Worm (Caenorhabditis elegans) whole organism, L3 larva: ENCODE measurements around the gene gem-1.

Experiments used
- R02D3.7 ChIP-seq: fragments of 150-350 bp; optimal IDR thresholded peaks from 2 replicates; lab custom pipeline; 2014; ENCODE audit warnings: missing biosample characterization, missing genetic modification characterization
- ZK546.5 ChIP-seq: sonication (generic microtip); optimal IDR thresholded peaks from 2 replicates; lab custom pipeline; 2017; ENCODE audit warnings: missing biosample characterization, missing genetic modification characterization
- aly-2 ChIP-seq: fragments of 150-350 bp; optimal IDR thresholded peaks from 2 replicates; lab custom pipeline; 2014; ENCODE audit warnings: missing biosample characterization, missing genetic modification characterization
- ama-1 ChIP-seq: fragments of 150-350 bp; optimal IDR thresholded peaks from 2 replicates; lab custom pipeline; 2018
- ceh-16 ChIP-seq: sonication (generic microtip); optimal IDR thresholded peaks from 2 replicates; lab custom pipeline; 2017; ENCODE audit warnings: missing biosample characterization, missing genetic modification characterization
- ceh-28 ChIP-seq: fragments of 150-350 bp; optimal IDR thresholded peaks from 2 replicates; lab custom pipeline; 2014; ENCODE audit warnings: missing biosample characterization, missing genetic modification reagents, missing genetic modification characterization
- ceh-82 ChIP-seq: fragments of 150-350 bp; optimal IDR thresholded peaks from 2 replicates; lab custom pipeline; 2014; ENCODE audit warnings: missing biosample characterization, missing genetic modification characterization
- ceh-9 ChIP-seq: sonication (generic microtip); optimal IDR thresholded peaks from 2 replicates; lab custom pipeline; 2018; ENCODE audit warnings: missing biosample characterization, missing genetic modification characterization
- daf-12 ChIP-seq: fragments of 150-350 bp; optimal IDR thresholded peaks from 2 replicates; lab custom pipeline; 2014; ENCODE audit warnings: missing biosample characterization, missing genetic modification reagents, missing genetic modification characterization
- egl-5 ChIP-seq: fragments of 150-350 bp; optimal IDR thresholded peaks from 2 replicates; lab custom pipeline; 2017; ENCODE audit warnings: missing biosample characterization, missing genetic modification reagents, missing genetic modification characterization, inconsistent platforms
- elt-1 ChIP-seq: fragments of 150-350 bp; optimal IDR thresholded peaks from 2 replicates; lab custom pipeline; 2014; ENCODE audit warnings: missing biosample characterization, missing genetic modification characterization
- elt-2 ChIP-seq: sonication (generic microtip); optimal IDR thresholded peaks from 2 replicates; lab custom pipeline; 2016; ENCODE audit warnings: missing genetic modification reagents, mild to moderate bottlenecking, missing genetic modification characterization, missing compliant biosample characterization
- elt-3 ChIP-seq, 3 experiments: fragments of 150-350 bp in 1 of 3; sonication (generic microtip) in 2 of 3; optimal IDR thresholded peaks; 2 replicates in 2 of 3; 4 replicates in 1 of 3; lab custom pipeline; 2014 to 2017; ENCODE audit warnings: missing biosample characterization in 3 of 3, missing genetic modification characterization in 3 of 3
- jun-1 ChIP-seq: fragments of 150-350 bp; optimal IDR thresholded peaks from 2 replicates; lab custom pipeline; 2014; ENCODE audit warnings: missing biosample characterization, missing genetic modification reagents, missing genetic modification characterization
- lin-15B ChIP-seq: fragments of 150-350 bp; optimal IDR thresholded peaks from 2 replicates; lab custom pipeline; 2014; ENCODE audit warnings: missing biosample characterization, missing genetic modification characterization
- lin-39 ChIP-seq: fragments of 150-350 bp; optimal IDR thresholded peaks from 2 replicates; lab custom pipeline; 2018; ENCODE audit warnings: missing biosample characterization, missing genetic modification reagents, missing genetic modification characterization
- lsy-12 ChIP-seq: sonication (generic microtip); optimal IDR thresholded peaks from 2 replicates; lab custom pipeline; 2016; ENCODE audit warnings: mild to moderate bottlenecking, missing genetic modification characterization, missing compliant biosample characterization
- mdl-1 ChIP-seq: fragments of 150-350 bp; optimal IDR thresholded peaks from 2 replicates; lab custom pipeline; 2014; ENCODE audit warnings: missing biosample characterization, missing genetic modification characterization
- mml-1 ChIP-seq: fragments of 150-350 bp; sonication (generic microtip); optimal IDR thresholded peaks from 3 replicates; lab custom pipeline; 2014; ENCODE audit warnings: missing biosample characterization, missing genetic modification characterization
- nfya-1 ChIP-seq: sonication (generic microtip); optimal IDR thresholded peaks from 2 replicates; lab custom pipeline; 2017; ENCODE audit warnings: missing genetic modification characterization, mild to moderate bottlenecking, missing compliant biosample characterization, antibody characterized with exemption, moderate library complexity; ENCODE audit not compliant: insufficient read depth
- nhr-11 ChIP-seq: fragments of 150-350 bp; optimal IDR thresholded peaks from 2 replicates; lab custom pipeline; 2014; ENCODE audit warnings: missing biosample characterization, missing genetic modification characterization
- nhr-12 ChIP-seq: fragments of 150-350 bp; optimal IDR thresholded peaks from 2 replicates; lab custom pipeline; 2014; ENCODE audit warnings: missing biosample characterization, missing genetic modification characterization
- nhr-23 ChIP-seq: fragments of 150-350 bp; optimal IDR thresholded peaks from 2 replicates; lab custom pipeline; 2014; ENCODE audit warnings: missing biosample characterization, missing genetic modification reagents, missing genetic modification characterization
- nhr-237 ChIP-seq: fragments of 150-350 bp; optimal IDR thresholded peaks from 2 replicates; lab custom pipeline; 2014; ENCODE audit warnings: missing biosample characterization, missing genetic modification characterization
- nhr-25 ChIP-seq: sonication (generic microtip); optimal IDR thresholded peaks from 2 replicates; lab custom pipeline; 2017; ENCODE audit warnings: missing biosample characterization, missing genetic modification characterization
- nhr-28 ChIP-seq: fragments of 150-350 bp; optimal IDR thresholded peaks from 2 replicates; lab custom pipeline; 2014; ENCODE audit warnings: missing biosample characterization, missing genetic modification characterization
- nhr-43 ChIP-seq: sonication (generic microtip); optimal IDR thresholded peaks from 2 replicates; lab custom pipeline; 2016; ENCODE audit warnings: mild to moderate bottlenecking, missing genetic modification characterization, missing compliant biosample characterization; ENCODE audit not compliant: poor library complexity, severe bottlenecking
- nhr-67 ChIP-seq: fragments of 150-350 bp; optimal IDR thresholded peaks from 2 replicates; lab custom pipeline; 2014; ENCODE audit warnings: missing biosample characterization, missing genetic modification characterization
- nhr-76 ChIP-seq: fragments of 150-350 bp; sonication (generic microtip); optimal IDR thresholded peaks from 5 replicates; lab custom pipeline; 2014; ENCODE audit warnings: missing biosample characterization, missing genetic modification characterization
- nhr-77 ChIP-seq: fragments of 150-350 bp; optimal IDR thresholded peaks from 2 replicates; lab custom pipeline; 2014; ENCODE audit warnings: missing biosample characterization, missing genetic modification characterization
- pha-4 ChIP-seq: fragments of 150-350 bp; optimal IDR thresholded peaks from 2 replicates; lab custom pipeline; 2014; ENCODE audit warnings: missing biosample characterization, missing genetic modification reagents, missing genetic modification characterization
- pqm-1 ChIP-seq: fragments of 150-350 bp; optimal IDR thresholded peaks from 2 replicates; lab custom pipeline; 2017; ENCODE audit warnings: missing biosample characterization, missing genetic modification characterization, inconsistent platforms
- sea-2 ChIP-seq: fragments of 150-350 bp; sonication (generic microtip); optimal IDR thresholded peaks from 4 replicates; lab custom pipeline; 2014; ENCODE audit warnings: missing biosample characterization, missing genetic modification reagents, missing genetic modification characterization
- skn-1 ChIP-seq: fragments of 150-350 bp; optimal IDR thresholded peaks from 2 replicates; lab custom pipeline; 2014; ENCODE audit warnings: missing biosample characterization, missing genetic modification characterization
- snpc-4 ChIP-seq: fragments of 150-350 bp; optimal IDR thresholded peaks from 2 replicates; lab custom pipeline; 2014; ENCODE audit warnings: missing biosample characterization, missing genetic modification characterization
- tbx-2 ChIP-seq: sonication (generic microtip); optimal IDR thresholded peaks from 2 replicates; lab custom pipeline; 2016; ENCODE audit warnings: mild to moderate bottlenecking, missing genetic modification characterization, missing compliant biosample characterization
- unc-39 ChIP-seq: sonication (generic microtip); optimal IDR thresholded peaks from 4 replicates; lab custom pipeline; 2017; ENCODE audit warnings: missing biosample characterization, missing genetic modification characterization
- unc-62 ChIP-seq: fragments of 150-350 bp; sonication (generic microtip); optimal IDR thresholded peaks from 4 replicates; lab custom pipeline; 2014; ENCODE audit warnings: missing biosample characterization, missing genetic modification reagents, missing genetic modification characterization
- zag-1 ChIP-seq: fragments of 150-350 bp; optimal IDR thresholded peaks from 2 replicates; lab custom pipeline; 2014; ENCODE audit warnings: missing biosample characterization, missing genetic modification characterization
- ztf-4 ChIP-seq: fragments of 150-350 bp; optimal IDR thresholded peaks from 2 replicates; lab custom pipeline; 2014; ENCODE audit warnings: missing biosample characterization, missing genetic modification characterization

Gene gem-1

DNA sequence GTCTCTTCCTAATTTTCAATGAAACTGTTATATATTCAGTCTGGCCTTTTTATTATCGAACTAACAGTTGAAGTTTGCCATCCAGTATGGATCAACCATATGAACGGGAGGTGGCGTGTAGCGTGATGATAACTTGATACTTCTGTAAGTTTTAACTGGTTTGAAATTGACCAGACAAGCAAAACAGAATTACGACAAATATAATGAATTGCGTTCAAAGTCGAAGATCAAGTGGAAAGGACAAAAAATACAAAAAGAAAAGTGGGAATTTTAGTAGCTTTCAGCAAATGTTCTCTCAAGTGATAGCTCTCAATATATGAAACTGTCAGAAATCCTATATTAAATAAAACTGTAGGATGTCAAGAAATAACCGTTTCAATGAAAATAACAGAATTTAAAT is at the start of gene gem-1, which contains the start of gene C49F8.14:
gem-1 (minus strand) TSS at position 142 of the 400 bp plus-strand sequence.
C49F8.14 (minus strand) TSS at position 99 of the 400 bp plus-strand sequence.
- TF ChIP-seq ceh-28 (tag; lab: Kevin White, UChicago) (no peak), ceh-9 (tag; lab: Kevin White, UChicago) (no peak), snpc-4 (no peak), unc-62 (GFP tag; lab: Kevin White, UChicago) (no peak), ztf-4 (tag; lab: Kevin White, UChicago) (no peak), nhr-28 (tag; lab: Kevin White, UChicago) (no peak)

DNA sequence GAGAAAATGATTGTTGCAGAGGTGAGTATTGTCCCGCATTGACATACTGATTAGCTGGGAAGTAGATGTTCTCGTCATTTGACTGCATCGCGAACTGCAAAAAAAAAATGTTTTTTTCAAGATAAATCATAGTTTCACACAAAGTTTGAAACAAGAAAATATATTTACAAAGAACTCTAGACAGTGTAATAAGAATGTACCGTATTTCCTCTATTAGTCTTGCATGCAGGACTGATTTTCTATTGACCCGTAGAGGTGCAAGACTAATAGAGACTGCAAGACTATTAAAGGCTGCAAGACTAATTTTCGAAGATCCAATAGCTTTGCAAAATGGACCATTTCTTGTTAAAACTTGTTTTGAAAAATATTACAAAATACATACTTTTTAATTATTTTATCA is 46.5 kb upstream of the gem-1 start, which contains the start of gene fkh-3:
fkh-3 (minus strand) TSS at position 101 of the 400 bp plus-strand sequence.
- TF ChIP-seq elt-1 (tag; lab: Kevin White, UChicago) (no peak), ceh-16 (no peak), egl-5 (tag; lab: Kevin White, UChicago) (no peak), sea-2 (GFP tag; lab: Kevin White, UChicago) (no peak)

DNA sequence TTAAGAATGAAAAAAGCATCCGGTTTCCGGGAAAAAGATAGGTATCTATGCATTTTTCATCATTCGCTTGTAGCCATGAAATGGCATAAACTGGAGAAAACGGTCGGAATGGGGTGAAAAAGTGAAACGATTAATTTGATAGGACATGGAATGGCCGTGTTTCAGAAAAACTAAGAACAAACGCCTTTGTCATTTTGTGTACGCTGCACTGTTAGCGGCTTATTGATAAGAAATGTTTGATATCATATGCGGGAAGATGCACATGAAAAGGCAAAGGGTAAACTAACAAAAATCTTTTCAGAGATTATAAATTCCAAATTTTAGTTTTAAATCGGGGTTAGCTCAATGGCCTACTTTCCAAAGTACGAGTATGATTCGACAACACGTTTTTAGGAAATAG is 44.3 kb upstream of the gem-1 start:
- no peak for TF ChIP-seq skn-1
- no peak for TF ChIP-seq unc-62 (GFP tag; lab: Kevin White, UChicago)
- peak; percentile 33 for TF ChIP-seq pqm-1 (tag; lab: Kevin White, UChicago)
- TF ChIP-seq ZK546.5 (tag; lab: Kevin White, UChicago) = no peak
- no peak for TF ChIP-seq ceh-82
- TF ChIP-seq elt-2 (tag; lab: Kevin White, UChicago) = peak; percentile 81
- TF ChIP-seq jun-1 (tag; lab: Kevin White, UChicago) = no peak
- no peak for TF ChIP-seq aly-2 (tag; lab: Kevin White, UChicago)
- no peak for TF ChIP-seq elt-3 (tag; optimal IDR thresholded peaks at IDR 0.05; lab: Kevin White, UChicago)
- TF ChIP-seq nhr-25 (tag; lab: Kevin White, UChicago) = no peak
- TF ChIP-seq nhr-76 (tag; lab: Kevin White, UChicago) = no peak
- TF ChIP-seq nhr-67 (tag; lab: Kevin White, UChicago) = no peak
- no peak for TF ChIP-seq ama-1 (lab: Kevin White, UChicago)
- no peak for TF ChIP-seq tbx-2 (tag; lab: Kevin White, UChicago)
- TF ChIP-seq egl-5 (tag; lab: Kevin White, UChicago) = no peak

- TF ChIP-seq jun-1 (tag; lab: Kevin White, UChicago) = no peak
- TF ChIP-seq nhr-77 (tag; lab: Kevin White, UChicago) = no peak
- TF ChIP-seq ceh-28 (tag; lab: Kevin White, UChicago) = no peak
- no peak for TF ChIP-seq pha-4
- TF ChIP-seq zag-1 (tag; lab: Kevin White, UChicago) = no peak
- peak; percentile 9 for TF ChIP-seq nhr-23 (tag; lab: Kevin White, UChicago)
- no peak for TF ChIP-seq R02D3.7 (tag; lab: Kevin White, UChicago)
- TF ChIP-seq lin-15B = no peak
- peak; percentile 26 for TF ChIP-seq lin-39 (tag; lab: Kevin White, UChicago)
- TF ChIP-seq nhr-11 (tag; lab: Kevin White, UChicago) = no peak
- no peak for TF ChIP-seq ama-1 (lab: Kevin White, UChicago)
- no peak for TF ChIP-seq tbx-2 (tag; lab: Kevin White, UChicago)
- TF ChIP-seq nfya-1 (tag; lab: Kevin White, UChicago) = peak; percentile 33
- no peak for TF ChIP-seq sea-2 (GFP tag; lab: Kevin White, UChicago)
- no peak for TF ChIP-seq aly-2 (tag; lab: Kevin White, UChicago)
- peak; percentile 47 for TF ChIP-seq nhr-43
- TF ChIP-seq skn-1 = no peak
- no peak for TF ChIP-seq mml-1 (tag; lab: Kevin White, UChicago)
- peak; percentile 1 for TF ChIP-seq unc-62 (GFP tag; lab: Kevin White, UChicago)
- no peak for TF ChIP-seq ceh-82
- no peak for TF ChIP-seq nhr-76 (tag; lab: Kevin White, UChicago)
- TF ChIP-seq nhr-25 (tag; lab: Kevin White, UChicago) = peak; percentile 72
- TF ChIP-seq ceh-16 = no peak
- TF ChIP-seq ZK546.5 (tag; lab: Kevin White, UChicago) = no peak
- TF ChIP-seq unc-39 (tag; lab: Kevin White, UChicago) = no peak
- no peak for TF ChIP-seq ztf-4 (tag; lab: Kevin White, UChicago)
- peak in 1 of 3 experiments; percentile 7 for TF ChIP-seq elt-3 (tag; optimal IDR thresholded peaks at IDR 0.05; lab: Kevin White, UChicago)
- no peak for TF ChIP-seq nhr-237 (tag; lab: Kevin White, UChicago)
- peak; percentile 43 for TF ChIP-seq elt-2 (tag; lab: Kevin White, UChicago)
- TF ChIP-seq lsy-12 (tag; lab: Kevin White, UChicago) = no peak
- TF ChIP-seq pqm-1 (tag; lab: Kevin White, UChicago) = no peak
- TF ChIP-seq mdl-1 (tag; lab: Kevin White, UChicago) = no peak
- no peak for TF ChIP-seq snpc-4
- TF ChIP-seq daf-12 = no peak
- TF ChIP-seq nhr-12 (tag; lab: Kevin White, UChicago) = no peak
These were observed 43.1 kb upstream of the gem-1 start, which contains the start of gene C29F7.3 for ce11 chrX:13419884-13420339. TSS of gene C29F7.3 (minus strand) at chrX:13419934.
